Worm (Caenorhabditis elegans) whole organism, late embryonic: ENCODE results near the gene nuo-4.

Experiments
- C38D4.7 ChIP-seq: fragments of 200-800 bp; sonication (Bioruptor generic); optimal IDR thresholded peaks from 2 replicates; lab custom pipeline; 2018; ENCODE audit warnings: mild to moderate bottlenecking, missing genetic modification characterization, moderate library complexity, missing compliant biosample characterization
- F13H6.1 ChIP-seq: sonication (generic microtip); optimal IDR thresholded peaks from 2 replicates; lab custom pipeline; 2016; ENCODE audit warnings: missing genetic modification characterization, missing compliant biosample characterization
- ama-1 ChIP-seq: fragments of 150-350 bp; optimal IDR thresholded peaks from 2 replicates; lab custom pipeline; 2014
- ceh-22 ChIP-seq: sonication (generic microtip); optimal IDR thresholded peaks from 2 replicates; lab custom pipeline; 2017; ENCODE audit warnings: missing biosample characterization, missing genetic modification characterization
- ets-4 ChIP-seq: sonication (generic microtip); optimal IDR thresholded peaks from 2 replicates; lab custom pipeline; 2016; ENCODE audit warnings: missing genetic modification characterization, missing compliant biosample characterization
- fkh-10 ChIP-seq: fragments of 150-350 bp; optimal IDR thresholded peaks from 2 replicates; lab custom pipeline; 2014; ENCODE audit warnings: missing biosample characterization, missing genetic modification reagents, missing genetic modification characterization
- hlh-30 ChIP-seq: sonication (generic microtip); optimal IDR thresholded peaks from 2 replicates; lab custom pipeline; 2017; ENCODE audit warnings: antibody characterized with exemption, missing genetic modification characterization, missing compliant biosample characterization; ENCODE audit not compliant: insufficient read depth
- nfya-1 ChIP-seq: sonication (generic microtip); optimal IDR thresholded peaks from 2 replicates; lab custom pipeline; 2017; ENCODE audit warnings: missing genetic modification characterization, mild to moderate bottlenecking, missing compliant biosample characterization, antibody characterized with exemption, moderate library complexity
- nhr-11 ChIP-seq: fragments of 150-350 bp; optimal IDR thresholded peaks from 2 replicates; lab custom pipeline; 2014; ENCODE audit warnings: missing biosample characterization, missing genetic modification characterization
- odd-2 ChIP-seq: sonication (generic microtip); optimal IDR thresholded peaks from 2 replicates; lab custom pipeline; 2017; ENCODE audit warnings: antibody characterized with exemption, mild to moderate bottlenecking, missing genetic modification characterization, missing compliant biosample characterization
- pat-9 ChIP-seq: fragments of 200-800 bp; sonication (Bioruptor generic); optimal IDR thresholded peaks from 2 replicates; lab custom pipeline; 2018; ENCODE audit warnings: mild to moderate bottlenecking, missing genetic modification characterization, moderate library complexity, missing compliant biosample characterization
- pha-2 ChIP-seq: sonication (generic microtip); optimal IDR thresholded peaks from 2 replicates; lab custom pipeline; 2017; ENCODE audit warnings: mild to moderate bottlenecking, missing genetic modification characterization, missing compliant biosample characterization
- pha-4 ChIP-seq: fragments of 150-350 bp; optimal IDR thresholded peaks from 2 replicates; lab custom pipeline; 2018; ENCODE audit warnings: missing biosample characterization, missing genetic modification reagents, missing genetic modification characterization
- unc-86 ChIP-seq: sonication (generic microtip); optimal IDR thresholded peaks from 2 replicates; lab custom pipeline; 2016; ENCODE audit warnings: missing genetic modification characterization, missing compliant biosample characterization

- no peak for TF ChIP-seq pat-9
- no peak for TF ChIP-seq pha-4 (tag; lab: Kevin White, UChicago)
- no peak for TF ChIP-seq odd-2 (tag; lab: Kevin White, UChicago)
- no peak for TF ChIP-seq F13H6.1 (tag; lab: Kevin White, UChicago)
- no peak for TF ChIP-seq ama-1 (lab: Kevin White, UChicago)
- TF ChIP-seq pha-2 = no peak
- no peak for TF ChIP-seq fkh-10 (GFP tag; lab: Kevin White, UChicago)
- TF ChIP-seq ets-4 (tag; lab: Kevin White, UChicago) = no peak
- TF ChIP-seq nhr-11 (tag; lab: Kevin White, UChicago) = no peak
- no peak for TF ChIP-seq unc-86 (tag; lab: Kevin White, UChicago)
- no peak for TF ChIP-seq hlh-30 (tag; lab: Kevin White, UChicago)
- TF ChIP-seq nfya-1 (tag; lab: Kevin White, UChicago) = no peak
- TF ChIP-seq ceh-22 (tag; lab: Kevin White, UChicago) = no peak
- TF ChIP-seq C38D4.7 = no peak
Measured at ce11 chrIII:7165816-7166229, 7.2 kb upstream of the nuo-4 start.
